Fruit fly (Drosophila melanogaster) whole organism, prepupa: ENCODE data around the gene CG45011.

Source experiments
- Blimp-1 ChIP-seq: fragments of 200-800 bp; sonication (Bioruptor generic); optimal IDR thresholded peaks from 3 replicates; lab custom pipeline; 2017; ENCODE audit warnings: missing biosample characterization, missing genetic modification characterization, mild to moderate bottlenecking, moderate library complexity, missing genetic modification reagents
- CG10669 ChIP-seq: fragments of 200-800 bp; sonication (Bioruptor generic); optimal IDR thresholded peaks from 3 replicates; lab custom pipeline; 2018; ENCODE audit warnings: missing biosample characterization, mild to moderate bottlenecking, missing genetic modification characterization, moderate library complexity
- CG11294 ChIP-seq: fragments of 200-800 bp; sonication (Bioruptor generic); IDR thresholded peaks from 2 replicates; pipeline ENCODE4 v1.3.6; 2022; ENCODE audit warnings: missing biosample characterization, missing genetic modification characterization
- CG11762 ChIP-seq: fragments of 200-800 bp; sonication (Bioruptor generic); optimal IDR thresholded peaks from 3 replicates; lab custom pipeline; 2016; ENCODE audit warnings: missing biosample characterization, missing genetic modification characterization; ENCODE audit not compliant: insufficient read depth
- CG15336 ChIP-seq: fragments of 200-800 bp; sonication (Bioruptor generic); IDR thresholded peaks from 2 replicates; pipeline ENCODE4 v1.3.6; 2022; ENCODE audit warnings: missing biosample characterization, missing genetic modification characterization
- CG1621 ChIP-seq: fragments of 200-800 bp; sonication (Bioruptor generic); optimal IDR thresholded peaks from 3 replicates; lab custom pipeline; 2018; ENCODE audit warnings: missing biosample characterization, mild to moderate bottlenecking, missing genetic modification characterization
- CG32006 ChIP-seq: fragments of 200-800 bp; sonication (Bioruptor generic); optimal IDR thresholded peaks from 3 replicates; lab custom pipeline; 2017; ENCODE audit warnings: missing biosample characterization, mild to moderate bottlenecking, missing genetic modification characterization
- CG6276 ChIP-seq: fragments of 200-800 bp; sonication (Bioruptor generic); optimal IDR thresholded peaks from 2 replicates; lab custom pipeline; 2017; ENCODE audit warnings: missing biosample characterization, mild to moderate bottlenecking, missing genetic modification characterization
- CG6808 ChIP-seq: fragments of 200-800 bp; sonication (Bioruptor generic); optimal IDR thresholded peaks from 3 replicates; lab custom pipeline; 2017; ENCODE audit warnings: missing biosample characterization, missing genetic modification characterization, mild to moderate bottlenecking, moderate library complexity, missing genetic modification reagents
- CG6854 ChIP-seq: fragments of 200-800 bp; sonication (Bioruptor generic); optimal IDR thresholded peaks from 2 replicates; lab custom pipeline; 2017; ENCODE audit warnings: missing biosample characterization, mild to moderate bottlenecking, missing genetic modification characterization
- CG8119 ChIP-seq: fragments of 200-800 bp; sonication (Bioruptor generic); IDR thresholded peaks from 3 replicates; pipeline ENCODE4 v1.3.6; 2022; ENCODE audit warnings: missing biosample characterization, missing genetic modification characterization
- Eip75B ChIP-seq: fragments of 200-800 bp; sonication (Bioruptor generic); optimal IDR thresholded peaks from 3 replicates; lab custom pipeline; 2016; ENCODE audit warnings: missing biosample characterization, missing genetic modification characterization
- Eip78C ChIP-seq: fragments of 200-800 bp; sonication (Bioruptor generic); peaks from one replicate; lab custom pipeline; 2016; ENCODE audit warnings: missing biosample characterization, missing genetic modification characterization
- Ets21C ChIP-seq: fragments of 200-800 bp; sonication (Bioruptor generic); optimal IDR thresholded peaks from 3 replicates; lab custom pipeline; 2016; ENCODE audit warnings: missing biosample characterization, missing genetic modification characterization
- Ets96B ChIP-seq: fragments of 200-800 bp; optimal IDR thresholded peaks from 2 replicates; lab custom pipeline; 2019; ENCODE audit warnings: missing biosample characterization, mild to moderate bottlenecking, missing genetic modification characterization, moderate library complexity
- Gug ChIP-seq: fragments of 200-800 bp; sonication (Bioruptor generic); IDR thresholded peaks from 2 replicates; pipeline ENCODE4 v1.3.6; 2022; ENCODE audit warnings: missing biosample characterization, missing genetic modification characterization
- Hr4 ChIP-seq: fragments of 200-800 bp; sonication (Bioruptor generic); optimal IDR thresholded peaks from 3 replicates; lab custom pipeline; 2016; ENCODE audit warnings: missing biosample characterization, missing genetic modification characterization
- Lpt ChIP-seq: fragments of 200-800 bp; sonication (Bioruptor generic); optimal IDR thresholded peaks from 3 replicates; lab custom pipeline; 2016; ENCODE audit warnings: missing biosample characterization, missing genetic modification characterization
- OdsH ChIP-seq: fragments of 200-800 bp; sonication (Bioruptor generic); optimal IDR thresholded peaks from 3 replicates; lab custom pipeline; 2016; ENCODE audit warnings: missing biosample characterization, missing genetic modification characterization
- Smox ChIP-seq: fragments of 200-800 bp; sonication (Bioruptor generic); optimal IDR thresholded peaks from 3 replicates; lab custom pipeline; 2016; ENCODE audit warnings: missing biosample characterization, missing genetic modification characterization
- Sox14 ChIP-seq: fragments of 200-800 bp; sonication (Bioruptor generic); optimal IDR thresholded peaks from 3 replicates; lab custom pipeline; 2016; ENCODE audit warnings: missing biosample characterization, missing genetic modification characterization
- cyc ChIP-seq: fragments of 200-800 bp; sonication (Bioruptor generic); optimal IDR thresholded peaks from 3 replicates; lab custom pipeline; 2016; ENCODE audit warnings: missing biosample characterization, missing genetic modification characterization
- dac ChIP-seq: fragments of 200-800 bp; sonication (Bioruptor generic); optimal IDR thresholded peaks from 2 replicates; lab custom pipeline; 2017; ENCODE audit warnings: missing biosample characterization, mild to moderate bottlenecking, missing genetic modification characterization
- dsx ChIP-seq: fragments of 200-800 bp; optimal IDR thresholded peaks from 3 replicates; lab custom pipeline; 2019; ENCODE audit warnings: missing biosample characterization, mild to moderate bottlenecking, missing genetic modification characterization, moderate library complexity; ENCODE audit not compliant: poor library complexity, severe bottlenecking
- eg ChIP-seq: fragments of 200-800 bp; sonication (Bioruptor generic); IDR thresholded peaks from 3 replicates; pipeline ENCODE4 v1.3.6; 2022; ENCODE audit warnings: missing biosample characterization, missing genetic modification characterization
- esn ChIP-seq: fragments of 200-800 bp; sonication (Bioruptor generic); optimal IDR thresholded peaks from 2 replicates; lab custom pipeline; 2016; ENCODE audit warnings: missing biosample characterization, mild to moderate bottlenecking, missing genetic modification characterization, moderate library complexity
- fd59A ChIP-seq: fragments of 200-800 bp; sonication (Bioruptor generic); optimal IDR thresholded peaks from 2 replicates; lab custom pipeline; 2017; ENCODE audit warnings: missing biosample characterization, mild to moderate bottlenecking, missing genetic modification characterization, missing genetic modification reagents
- fd85E ChIP-seq: fragments of 200-800 bp; sonication (Bioruptor generic); optimal IDR thresholded peaks from 3 replicates; lab custom pipeline; 2016; ENCODE audit warnings: missing biosample characterization, missing genetic modification characterization
- pdm3 ChIP-seq: fragments of 200-800 bp; sonication (Bioruptor generic); optimal IDR thresholded peaks from 3 replicates; lab custom pipeline; 2016; ENCODE audit warnings: missing biosample characterization, missing genetic modification characterization
- salr ChIP-seq, 2 experiments: fragments of 200-800 bp; sonication (Bioruptor generic); optimal IDR thresholded peaks; 3 replicates each; lab custom pipeline; 2016 to 2018; ENCODE audit warnings: missing biosample characterization in 2 of 2, missing genetic modification characterization in 2 of 2, mild to moderate bottlenecking in 1 of 2
- spab ChIP-seq: fragments of 200-800 bp; sonication (Bioruptor generic); optimal IDR thresholded peaks from 2 replicates; lab custom pipeline; 2017; ENCODE audit warnings: missing biosample characterization, mild to moderate bottlenecking, missing genetic modification characterization, missing genetic modification reagents
- ss ChIP-seq, 2 experiments: fragments of 200-800 bp; sonication (Bioruptor generic); optimal IDR thresholded peaks; 2 replicates in 1 of 2; 3 replicates in 1 of 2; lab custom pipeline; 2017 to 2018; ENCODE audit warnings: mild to moderate bottlenecking in 2 of 2, missing biosample characterization in 2 of 2, missing genetic modification characterization in 2 of 2, moderate library complexity in 1 of 2
- svp ChIP-seq: fragments of 200-800 bp; sonication (Bioruptor generic); peaks from one replicate; lab custom pipeline; 2016; ENCODE audit warnings: missing biosample characterization, missing genetic modification characterization
- topi ChIP-seq: fragments of 200-800 bp; sonication (Bioruptor generic); optimal IDR thresholded peaks from 3 replicates; lab custom pipeline; 2016; ENCODE audit warnings: missing biosample characterization, missing genetic modification characterization

CG45011 gene

dm6 chr2L:11870867-11871452 is 37.1 kb downstream of the CG45011 start (continued):
- TF ChIP-seq Sox14 (GFP tag; lab: Kevin White, UChicago): peak; percentile 45
- TF ChIP-seq dsx (GFP tag; lab: Kevin White, UChicago): peak; percentile 28
- peak; percentile 25 for TF ChIP-seq Ets21C (GFP tag; lab: Kevin White, UChicago)
- TF ChIP-seq Gug (GFP tag; lab: Robert Waterston, UW): no peak
- peak; percentile 57 for TF ChIP-seq cyc (GFP tag; lab: Kevin White, UChicago)
- TF ChIP-seq Lpt (GFP tag; lab: Kevin White, UChicago): no peak
- TF ChIP-seq topi (GFP tag; lab: Kevin White, UChicago): peak; percentile 74
- TF ChIP-seq CG1621 (tag; lab: Kevin White, UChicago): no peak
- TF ChIP-seq CG11762 (GFP tag; lab: Kevin White, UChicago): peak; percentile 16
- peak; percentile 56 for TF ChIP-seq pdm3
- TF ChIP-seq, all 60 proteins: peak for 36

- TF ChIP-seq CG15336 (GFP tag; lab: Robert Waterston, UW) (peak; percentile 14; the same call in 1 of the 2 replicates), svp (GFP tag; lab: Kevin White, UChicago) (no peak), CG6854 (no peak), CG10669 (GFP tag; lab: Kevin White, UChicago) (no peak), fd85E (GFP tag; lab: Kevin White, UChicago) (no peak), salr (GFP tag; optimal IDR thresholded peaks at IDR 0.05; lab: Kevin White, UChicago) (no peak), Ets96B (no peak), Smox (GFP tag; lab: Kevin White, UChicago) (no peak), ss (GFP tag; optimal IDR thresholded peaks at IDR 0.05; lab: Kevin White, UChicago) (no peak), eg (GFP tag; lab: Robert Waterston, UW) (0 out of 3 replicates have a peak, but pooled peaks have one; percentile 37), Eip78C (GFP tag; lab: Kevin White, UChicago) (peak; percentile 54), Eip75B (GFP tag; lab: Kevin White, UChicago) (no peak), CG32006 (GFP tag; lab: Kevin White, UChicago) (no peak), CG1621 (tag; lab: Kevin White, UChicago) (no peak), fd59A (no peak), OdsH (GFP tag; lab: Kevin White, UChicago) (no peak), CG11294 (GFP tag; lab: Robert Waterston, UW) (no peak), spab (GFP tag; lab: Kevin White, UChicago) (no peak), CG8119 (no peak), Hr4 (no peak), CG6276 (no peak), Gug (GFP tag; lab: Robert Waterston, UW) (no peak)
Observed at dm6 chr2L:11874232-11874765, 40.4 kb downstream of the CG45011 start.

- TF ChIP-seq CG6276: peak; percentile 8
- TF ChIP-seq eg (GFP tag; lab: Robert Waterston, UW): peak; percentile 43; the same call in 1 of the 3 replicates
- no peak for TF ChIP-seq esn (GFP tag; lab: Kevin White, UChicago)
- TF ChIP-seq dac (GFP tag; lab: Kevin White, UChicago): no peak
- no peak for TF ChIP-seq Eip78C (GFP tag; lab: Kevin White, UChicago)
- no peak for TF ChIP-seq Blimp-1 (GFP tag; lab: Kevin White, UChicago)
- no peak for TF ChIP-seq Hr4
Observed at dm6 chr2L:11874890-11875289, 41.0 kb downstream of the CG45011 start.

dm6 chr2L:11878812-11879328 is 45.0 kb downstream of the CG45011 start:
- TF ChIP-seq CG6808 (GFP tag; lab: Kevin White, UChicago) (no peak), topi (GFP tag; lab: Kevin White, UChicago) (no peak), CG8119 (no peak), OdsH (GFP tag; lab: Kevin White, UChicago) (no peak)
- TF ChIP-seq, all 60 proteins: peak for 0
